Worm (Caenorhabditis elegans) whole organism, young adult: ENCODE data around the gene W08E12.8.

Source experiments
- B0261.1 ChIP-seq: sonication (generic microtip); optimal IDR thresholded peaks from 2 replicates; lab custom pipeline; 2016; ENCODE audit warnings: mild to moderate bottlenecking, missing genetic modification characterization, moderate library complexity, missing compliant biosample characterization
- F10E7.11 ChIP-seq: sonication (generic microtip); optimal IDR thresholded peaks from 2 replicates; lab custom pipeline; 2017; ENCODE audit warnings: mild to moderate bottlenecking, missing genetic modification characterization, moderate library complexity, missing compliant biosample characterization
- F55B11.4 ChIP-seq: sonication (generic microtip); optimal IDR thresholded peaks from 2 replicates; lab custom pipeline; 2016; ENCODE audit warnings: missing compliant biosample characterization, missing genetic modification characterization, borderline replicate concordance; ENCODE audit not compliant: insufficient read depth
- F57C9.4 ChIP-seq: sonication (generic microtip); optimal IDR thresholded peaks from 2 replicates; lab custom pipeline; 2017; ENCODE audit warnings: mild to moderate bottlenecking, missing genetic modification characterization, missing compliant biosample characterization
- K11D2.4 ChIP-seq: fragments of 200-800 bp; sonication (Bioruptor generic); IDR thresholded peaks from 2 replicates; pipeline ENCODE4 v1.3.6; 2022; ENCODE audit warnings: missing genetic modification reagents, missing genetic modification characterization, missing compliant biosample characterization
- T07F8.4 ChIP-seq: sonication (generic microtip); optimal IDR thresholded peaks from 2 replicates; lab custom pipeline; 2016; ENCODE audit warnings: mild to moderate bottlenecking, missing genetic modification characterization, moderate library complexity, missing compliant biosample characterization
- aptf-2 ChIP-seq: fragments of 200-800 bp; sonication (Bioruptor generic); conservative IDR thresholded peaks from 2 replicates; pipeline ENCODE4 v1.3.6; 2022; ENCODE audit warnings: missing genetic modification reagents, missing genetic modification characterization, missing compliant biosample characterization
- aptf-3 ChIP-seq: fragments of 200-800 bp; sonication (Bioruptor generic); IDR thresholded peaks from 2 replicates; pipeline ENCODE4 v1.3.6; 2022; ENCODE audit warnings: missing genetic modification characterization, missing compliant biosample characterization
- attf-6 ChIP-seq: fragments of 200-800 bp; sonication (Bioruptor generic); IDR thresholded peaks from 2 replicates; pipeline ENCODE4 v1.3.6; 2022; ENCODE audit warnings: missing genetic modification reagents, missing genetic modification characterization, missing compliant biosample characterization
- bed-1 ChIP-seq: fragments of 200-800 bp; sonication (Bioruptor generic); IDR thresholded peaks from 2 replicates; pipeline ENCODE4 v1.3.6; 2022; ENCODE audit warnings: missing genetic modification reagents, missing genetic modification characterization, missing compliant biosample characterization
- ccch-3 ChIP-seq: fragments of 200-800 bp; sonication (Bioruptor generic); optimal IDR thresholded peaks from 2 replicates; lab custom pipeline; 2018; ENCODE audit warnings: mild to moderate bottlenecking, missing genetic modification characterization, missing compliant biosample characterization
- egrh-3 ChIP-seq: fragments of 200-800 bp; sonication (Bioruptor generic); IDR thresholded peaks from 2 replicates; pipeline ENCODE4 v1.3.6; 2022; ENCODE audit warnings: missing genetic modification reagents, missing genetic modification characterization, missing compliant biosample characterization
- ekl-4 ChIP-seq: fragments of 200-800 bp; sonication (Bioruptor generic); IDR thresholded peaks from 2 replicates; pipeline ENCODE4 v1.3.6; 2022; ENCODE audit warnings: missing genetic modification reagents, missing genetic modification characterization, missing compliant biosample characterization
- lag-1 ChIP-seq: fragments of 200-800 bp; sonication (Bioruptor generic); IDR thresholded peaks from 2 replicates; pipeline ENCODE4 v1.3.6; 2022; ENCODE audit warnings: missing genetic modification reagents, missing genetic modification characterization, missing compliant biosample characterization
- let-526 ChIP-seq: fragments of 200-800 bp; sonication (Bioruptor generic); IDR thresholded peaks from 2 replicates; pipeline ENCODE4 v1.3.6; 2022; ENCODE audit warnings: missing genetic modification reagents, missing genetic modification characterization, missing compliant biosample characterization
- let-607 ChIP-seq, 2 experiments: fragments of 200-800 bp in 1 of 2; sonication (Bioruptor generic) in 1 of 2; sonication (generic microtip) in 1 of 2; optimal IDR thresholded peaks; 2 replicates each; lab custom pipeline; 2016 to 2018; ENCODE audit warnings: mild to moderate bottlenecking in 2 of 2, missing compliant biosample characterization in 2 of 2, missing genetic modification characterization in 2 of 2, moderate library complexity in 2 of 2, missing genotype in 1 of 2
- lin-26 ChIP-seq: fragments of 200-800 bp; sonication (Bioruptor generic); IDR thresholded peaks from 2 replicates; pipeline ENCODE4 v1.3.6; 2022; ENCODE audit warnings: missing genetic modification reagents, missing genetic modification characterization, missing compliant biosample characterization
- lin-35 ChIP-seq, 3 experiments: fragments of 150-350 bp in 2 of 3; sonication (generic microtip) in 1 of 3; optimal IDR thresholded peaks; 2 replicates each; lab custom pipeline; 2014 to 2018; ENCODE audit warnings: missing biosample characterization in 3 of 3, missing genetic modification characterization in 3 of 3, missing genetic modification reagents in 3 of 3
- lin-40 ChIP-seq: sonication (generic microtip); optimal IDR thresholded peaks from 2 replicates; lab custom pipeline; 2016; ENCODE audit warnings: missing genetic modification characterization, mild to moderate bottlenecking, missing compliant biosample characterization, missing genotype, missing genetic modification reagents
- madf-3 ChIP-seq: fragments of 200-800 bp; sonication (Bioruptor generic); IDR thresholded peaks from 2 replicates; pipeline ENCODE4 v1.3.6; 2022; ENCODE audit warnings: missing genetic modification reagents, missing genetic modification characterization, missing compliant biosample characterization
- nhr-179 ChIP-seq: sonication (generic microtip); optimal IDR thresholded peaks from 2 replicates; lab custom pipeline; 2016; ENCODE audit warnings: mild to moderate bottlenecking, missing genetic modification characterization, missing compliant biosample characterization
- nhr-27 ChIP-seq: fragments of 200-800 bp; sonication (Bioruptor generic); optimal IDR thresholded peaks from 2 replicates; lab custom pipeline; 2018; ENCODE audit warnings: mild to moderate bottlenecking, missing genetic modification characterization, moderate library complexity, missing compliant biosample characterization
- nhr-80 ChIP-seq: sonication (generic microtip); optimal IDR thresholded peaks from 2 replicates; lab custom pipeline; 2016; ENCODE audit warnings: missing genetic modification characterization, missing compliant biosample characterization
- snpc-3.4 ChIP-seq: sonication (generic microtip); optimal IDR thresholded peaks from 2 replicates; lab custom pipeline; 2017; ENCODE audit warnings: missing genetic modification characterization, mild to moderate bottlenecking, missing compliant biosample characterization, antibody characterized with exemption, moderate library complexity, missing genotype, missing genetic modification reagents
- tbp1 ChIP-seq: fragments of 200-800 bp; sonication (Bioruptor generic); optimal IDR thresholded peaks from 2 replicates; lab custom pipeline; 2018; ENCODE audit warnings: mild to moderate bottlenecking, missing genetic modification characterization, missing compliant biosample characterization
- xnd-1 ChIP-seq: sonication (generic microtip); optimal IDR thresholded peaks from 2 replicates; lab custom pipeline; 2016; ENCODE audit warnings: missing genotype, missing genetic modification reagents, missing genetic modification characterization, missing compliant biosample characterization
- zfh-2 ChIP-seq: fragments of 200-800 bp; sonication (Bioruptor generic); conservative IDR thresholded peaks from 2 replicates; pipeline ENCODE4 v1.3.6; 2022; ENCODE audit warnings: missing genetic modification reagents, missing genetic modification characterization, missing compliant biosample characterization

Gene W08E12.8

DNA sequence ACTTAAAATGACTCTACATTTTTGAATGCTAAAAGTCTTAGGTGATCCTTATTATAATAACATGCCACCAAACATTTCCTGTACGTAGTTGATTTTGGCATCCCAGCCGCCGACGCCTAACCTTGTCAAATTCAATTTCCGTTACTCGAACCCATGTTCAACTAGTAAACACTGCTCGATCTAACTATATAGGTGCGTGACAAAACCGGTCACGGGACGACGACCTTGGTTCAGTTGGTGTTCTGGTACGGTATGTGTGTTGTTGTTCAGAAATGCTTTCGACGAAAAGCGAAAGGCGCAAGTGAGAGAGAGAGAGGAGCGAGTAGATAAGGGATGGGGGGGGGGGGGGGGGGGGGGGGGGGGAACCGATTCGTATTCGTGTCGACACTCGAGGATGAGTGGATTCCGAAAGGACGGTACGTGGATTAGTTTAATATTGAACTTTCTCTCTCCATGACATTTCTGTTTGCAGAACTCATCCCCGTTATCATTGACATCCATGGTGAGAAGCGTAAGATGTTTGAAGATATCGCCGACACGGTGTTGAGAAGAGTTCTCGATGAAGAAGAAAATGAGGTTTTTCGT lies at the start of gene W08E12.8:
Gene W08E12.8 (plus strand): TSS at position 395 of the 585 bp plus-strand sequence.
- TF ChIP-seq zfh-2 (GFP tag; lab: Robert Waterston, UW) = peak; percentile 72; the same call in 1 of the 2 replicates
- peak; percentile 78; the same call in 1 of the 2 replicates for TF ChIP-seq egrh-3 (GFP tag; lab: Robert Waterston, UW)
- no peak for TF ChIP-seq lin-26

DNA sequence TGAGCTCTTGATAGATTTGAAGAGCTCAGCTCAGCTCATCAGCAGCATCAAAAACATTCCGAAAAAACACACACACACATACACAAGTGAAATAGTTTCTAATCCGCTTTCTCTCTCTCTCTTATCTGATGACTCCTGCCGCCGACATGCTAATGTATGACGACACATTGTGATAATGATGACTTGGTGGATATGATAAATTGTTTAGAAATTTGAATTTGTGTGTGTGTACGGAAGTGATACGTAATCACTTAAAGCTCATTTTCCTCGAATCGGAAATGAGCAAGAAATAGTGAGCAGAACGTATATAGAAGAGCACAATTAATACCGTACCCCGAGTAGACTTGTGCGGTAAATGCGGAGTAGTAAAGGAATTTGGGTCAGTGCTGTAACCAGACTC lies 45.3 kb upstream of the W08E12.8 start:
- TF ChIP-seq aptf-2 (GFP tag; lab: Robert Waterston, UW) (no peak), egrh-3 (GFP tag; lab: Robert Waterston, UW) (no peak), bed-1 (GFP tag; lab: Robert Waterston, UW) (no peak)

DNA sequence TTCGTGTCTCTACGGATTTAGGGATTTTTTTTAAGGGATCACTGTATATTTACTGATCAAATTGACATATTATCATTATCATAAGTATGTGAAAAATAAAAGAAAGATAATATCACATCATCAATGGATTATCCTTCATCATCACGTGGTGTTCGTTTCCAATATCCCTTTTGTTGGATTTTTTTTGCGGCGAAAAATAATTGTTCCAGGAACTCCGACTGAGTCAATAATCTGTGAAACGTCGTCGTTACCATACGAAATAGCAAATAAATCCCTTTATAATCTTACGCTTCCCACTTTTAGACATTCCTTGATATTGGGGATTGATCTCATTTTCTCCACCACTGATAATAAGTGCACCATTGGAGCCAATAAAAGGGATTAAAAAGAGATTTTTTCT lies 42.2 kb upstream of the W08E12.8 start:
- no peak for TF ChIP-seq K11D2.4 (GFP tag; lab: Robert Waterston, UW)
- no peak for TF ChIP-seq aptf-3
- no peak for TF ChIP-seq B0261.1
- TF ChIP-seq nhr-179 (tag; lab: Kevin White, UChicago) = no peak
- TF ChIP-seq let-607 (tag; optimal IDR thresholded peaks at IDR 0.05; lab: Kevin White, UChicago) = no peak
- no peak for TF ChIP-seq F55B11.4 (tag; lab: Kevin White, UChicago)
- TF ChIP-seq nhr-80 (tag; lab: Kevin White, UChicago) = no peak
- TF ChIP-seq lag-1 (GFP tag; lab: Robert Waterston, UW) = no peak
- no peak for TF ChIP-seq F57C9.4 (tag; lab: Kevin White, UChicago)
- no peak for TF ChIP-seq let-526 (GFP tag; lab: Robert Waterston, UW)
- TF ChIP-seq attf-6 (GFP tag; lab: Robert Waterston, UW) = no peak
- TF ChIP-seq lin-40 = no peak

DNA sequence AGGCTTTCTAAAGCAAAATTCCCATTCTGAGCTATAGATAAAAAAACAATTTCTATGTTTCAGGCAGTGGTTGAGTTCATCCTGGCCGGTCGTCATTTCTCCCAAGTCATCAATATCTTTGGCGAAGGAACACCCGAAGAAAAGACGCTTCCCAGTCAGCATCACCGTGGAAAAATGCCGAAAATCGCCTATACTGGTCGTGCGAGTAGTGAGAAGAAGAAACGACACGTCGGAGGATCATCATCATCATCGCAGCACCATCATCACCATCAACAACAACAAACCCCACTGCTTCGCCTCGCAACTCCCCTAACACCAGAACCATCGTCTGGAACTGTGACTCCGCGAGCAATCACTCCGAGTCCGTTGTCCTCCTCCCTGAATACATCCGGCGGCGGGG lies 40.6 kb upstream of the W08E12.8 start:
- TF ChIP-seq madf-3 (no peak), let-607 (tag; optimal IDR thresholded peaks at IDR 0.05; lab: Kevin White, UChicago) (no peak), zfh-2 (GFP tag; lab: Robert Waterston, UW) (0 out of 2 replicates have a peak, but pooled peaks have one; percentile 19)

DNA sequence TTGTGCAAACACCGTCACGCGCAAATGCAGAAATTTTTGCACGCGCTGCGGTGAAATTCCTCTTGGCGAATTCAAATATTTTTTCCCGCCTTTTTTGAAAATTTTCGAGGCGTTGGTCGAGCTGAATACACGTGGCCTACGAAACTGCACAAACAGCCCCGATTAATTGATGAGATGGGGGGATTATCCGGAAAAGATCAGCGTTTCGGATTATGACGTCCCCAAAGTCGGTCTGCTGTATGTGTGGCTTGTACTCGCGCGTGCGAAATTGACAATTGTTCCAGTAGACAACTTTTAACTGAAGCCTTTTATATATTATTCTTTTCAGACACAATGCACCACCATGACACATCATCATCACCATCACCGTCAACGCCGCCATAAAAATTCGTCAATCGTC lies 40.1 kb upstream of the W08E12.8 start:
- no peak for TF ChIP-seq lin-35 (GFP tag; optimal IDR thresholded peaks at IDR 0.05; lab: Kevin White, UChicago)
- no peak for TF ChIP-seq T07F8.4 (tag; lab: Kevin White, UChicago)

DNA sequence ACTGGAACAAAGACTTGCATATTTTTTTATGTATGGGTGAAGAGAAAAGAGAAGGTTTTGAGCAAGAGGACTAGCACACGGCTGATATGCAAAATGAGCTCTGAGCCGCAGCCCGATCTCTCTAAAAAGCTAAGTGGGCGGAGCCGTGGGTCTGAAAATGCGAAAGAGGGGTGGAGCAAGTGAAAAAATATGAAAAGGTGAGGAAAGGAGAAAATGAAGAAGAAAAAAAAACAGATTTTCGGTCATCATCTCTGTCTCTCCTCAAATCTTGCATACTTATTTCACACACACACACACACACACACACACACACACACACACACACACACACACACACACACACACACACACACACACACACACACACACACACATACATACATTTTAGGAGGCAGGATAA lies 37.7 kb upstream of the W08E12.8 start, which contains the start of gene dmd-9:
Gene dmd-9 (minus strand): TSS at position 101 of the 400 bp plus-strand sequence.
- TF ChIP-seq ekl-4 (GFP tag; lab: Robert Waterston, UW) = no peak
- no peak for TF ChIP-seq tbp1
- no peak for TF ChIP-seq snpc-3.4 (tag; lab: Kevin White, UChicago)
- TF ChIP-seq ccch-3 (GFP tag; lab: Kevin White, UChicago) = no peak
- no peak for TF ChIP-seq F10E7.11 (tag; lab: Kevin White, UChicago)
- no peak for TF ChIP-seq nhr-27
- TF ChIP-seq F57C9.4 (tag; lab: Kevin White, UChicago) = no peak
- no peak for TF ChIP-seq xnd-1 (tag; lab: Kevin White, UChicago)
- TF ChIP-seq, all 124 proteins: peak for 0
